Fruit fly (Drosophila melanogaster): ENCODE measurements around the gene bif.

Gene bif

DNA sequence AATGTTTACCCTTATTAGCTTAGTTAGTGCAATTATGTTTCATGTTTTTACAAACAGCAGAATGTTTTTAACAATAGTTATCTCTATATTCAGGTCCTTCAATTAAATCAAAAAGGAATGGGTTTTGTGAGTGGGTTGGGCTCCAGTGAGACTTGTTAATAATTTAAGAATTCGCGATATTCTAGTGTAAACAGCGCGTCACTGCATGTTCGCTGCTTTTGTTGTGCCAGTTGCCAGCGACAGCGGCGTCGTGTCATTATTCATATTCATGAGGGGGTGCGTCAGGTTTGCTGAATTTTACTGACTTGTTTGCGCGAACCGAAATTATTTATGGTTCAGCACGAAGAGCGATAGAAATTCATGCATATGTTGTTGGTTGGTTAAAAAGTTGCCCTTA is 36.5 kb downstream of the bif start, which contains the start of gene Amun (continued):
- TF ChIP-seq CG6254 (GFP tag; optimal IDR thresholded peaks at IDR 0.05), result no peak
- TF ChIP-seq CG4707 (GFP tag; optimal IDR thresholded peaks at IDR 0.05), result no peak
- TF ChIP-seq CG3838 (GFP tag; optimal IDR thresholded peaks at IDR 0.05), result peak; percentile 9
- TF ChIP-seq gcm2 (GFP tag; optimal IDR thresholded peaks at IDR 0.05), result no peak
- TF ChIP-seq mld (GFP tag; IDR thresholded peaks at IDR 0.05; ENCODE audit: partially characterized antibody), result no peak
- no peak for TF ChIP-seq CG7271 (tag; optimal IDR thresholded peaks at IDR 0.05)
- TF ChIP-seq Gug (GFP tag; IDR thresholded peaks at IDR 0.05), result peak; percentile 72; the same call in 3 of the 4 replicates
- peak; percentile 56 for TF ChIP-seq p53 (GFP tag; optimal IDR thresholded peaks at IDR 0.05)
- peak; percentile 75 for TF ChIP-seq Med (GFP tag)
- no peak for TF ChIP-seq chif (GFP tag; optimal IDR thresholded peaks at IDR 0.05)
- TF ChIP-seq CG34422 (GFP tag; IDR thresholded peaks at IDR 0.05), result 0 out of 3 replicates have a peak, but pooled peaks have one; percentile 17
- TF ChIP-seq lilli (GFP tag; optimal IDR thresholded peaks at IDR 0.05), result peak; percentile 51
- 0 out of 2 replicates have a peak, but pooled peaks have one; percentile 22 for TF ChIP-seq danr (GFP tag; IDR thresholded peaks at IDR 0.05)
- TF ChIP-seq crol (GFP tag; IDR thresholded peaks at IDR 0.05), result no peak
- TF ChIP-seq CG9437 (GFP tag; optimal IDR thresholded peaks at IDR 0.05), result no peak
- no peak for TF ChIP-seq HLHmδ (GFP tag; optimal IDR thresholded peaks at IDR 0.05)
- TF ChIP-seq CG15011 (GFP tag; optimal IDR thresholded peaks at IDR 0.05), result peak; percentile 29
- TF ChIP-seq Asciz (GFP tag; optimal IDR thresholded peaks at IDR 0.05), result no peak
- TF ChIP-seq klu (GFP tag; IDR thresholded peaks at IDR 0.05), result peak; percentile 32; the same call in 1 of the 2 replicates
- TF ChIP-seq knrl (GFP tag; IDR thresholded peaks at IDR 0.05; ENCODE audit: partially characterized antibody), result no peak
- TF ChIP-seq cwo (GFP tag; optimal IDR thresholded peaks at IDR 0.05), result no peak
- no peak for TF ChIP-seq CG7987 (GFP tag; optimal IDR thresholded peaks at IDR 0.05)
- TF ChIP-seq shn (GFP tag; optimal IDR thresholded peaks at IDR 0.05), result peak; percentile 43
- TF ChIP-seq gfzf (GFP tag; optimal IDR thresholded peaks at IDR 0.05), result no peak
- peak; percentile 8; the same call in 1 of the 2 replicates for TF ChIP-seq ttk (GFP tag; IDR thresholded peaks at IDR 0.05)
- peak; percentile 2 for TF ChIP-seq gro (GFP tag; optimal IDR thresholded peaks at IDR 0.05)
- no peak for TF ChIP-seq CG10462 (GFP tag; optimal IDR thresholded peaks at IDR 0.05)
- TF ChIP-seq Optix (GFP tag; IDR thresholded peaks at IDR 0.05), result no peak
- no peak for TF ChIP-seq Ets97D (GFP tag; optimal IDR thresholded peaks at IDR 0.05)
- TF ChIP-seq CG11504 (tag; optimal IDR thresholded peaks at IDR 0.05), result peak; percentile 3
- no peak for TF ChIP-seq GATAe (GFP tag; conservative IDR thresholded peaks at IDR 0.05)
- TF ChIP-seq ATbp (GFP tag; optimal IDR thresholded peaks at IDR 0.05), result no peak
- TF ChIP-seq CG16779 (GFP tag; IDR thresholded peaks at IDR 0.05), result 0 out of 2 replicates have a peak, but pooled peaks have one; percentile 42
- peak; percentile 45; the same call in 1 of the 2 replicates for TF ChIP-seq lmd (GFP tag; IDR thresholded peaks at IDR 0.05)
- no peak for TF ChIP-seq Dad (GFP tag; optimal IDR thresholded peaks at IDR 0.05)
- TF ChIP-seq amos (GFP tag; IDR thresholded peaks at IDR 0.05; ENCODE audit: partially characterized antibody), result no peak
- TF ChIP-seq grau (tag; optimal IDR thresholded peaks at IDR 0.05), result no peak
- no peak for TF ChIP-seq CG2202 (tag; optimal IDR thresholded peaks at IDR 0.05)
- no peak for TF ChIP-seq CG5245 (GFP tag; optimal IDR thresholded peaks at IDR 0.05)
- TF ChIP-seq Ada2b (GFP tag; IDR thresholded peaks at IDR 0.05), result peak; percentile 45; the same call in 1 of the 2 replicates
- peak; percentile 31 for TF ChIP-seq CG12071 (GFP tag; optimal IDR thresholded peaks at IDR 0.05)
- TF ChIP-seq CG31365 (tag; optimal IDR thresholded peaks at IDR 0.05), result no peak
- no peak for TF ChIP-seq dmrt11E (tag; optimal IDR thresholded peaks at IDR 0.05)
- no peak for TF ChIP-seq Usf (GFP tag; optimal IDR thresholded peaks at IDR 0.05)
- peak; percentile 27 for TF ChIP-seq Fer3 (tag; optimal IDR thresholded peaks at IDR 0.05)
- peak; percentile 24 for TF ChIP-seq HLH54F (GFP tag; optimal IDR thresholded peaks at IDR 0.05)
- TF ChIP-seq CG32532 (GFP tag; IDR thresholded peaks at IDR 0.05), result peak; percentile 71
- no peak for TF ChIP-seq CG13287 (GFP tag; IDR thresholded peaks at IDR 0.05; ENCODE audit: partially characterized antibody)
- peak; percentile 64 for TF ChIP-seq CG9932 (GFP tag; IDR thresholded peaks at IDR 0.05)
- peak; percentile 7 for TF ChIP-seq Sox102F (GFP tag; optimal IDR thresholded peaks at IDR 0.05)

Measured in whole organism, embryonic.